Worm (Caenorhabditis elegans) whole organism, L2 larva: ENCODE data around the gene rib-1.

Source experiments
- R02D3.7 ChIP-seq: fragments of 150-350 bp; optimal IDR thresholded peaks from 2 replicates; lab custom pipeline; 2014; ENCODE audit warnings: missing biosample characterization, missing genetic modification characterization
- elt-1 ChIP-seq: fragments of 150-350 bp; optimal IDR thresholded peaks from 2 replicates; lab custom pipeline; 2014; ENCODE audit warnings: missing biosample characterization, missing genetic modification characterization

DNA sequence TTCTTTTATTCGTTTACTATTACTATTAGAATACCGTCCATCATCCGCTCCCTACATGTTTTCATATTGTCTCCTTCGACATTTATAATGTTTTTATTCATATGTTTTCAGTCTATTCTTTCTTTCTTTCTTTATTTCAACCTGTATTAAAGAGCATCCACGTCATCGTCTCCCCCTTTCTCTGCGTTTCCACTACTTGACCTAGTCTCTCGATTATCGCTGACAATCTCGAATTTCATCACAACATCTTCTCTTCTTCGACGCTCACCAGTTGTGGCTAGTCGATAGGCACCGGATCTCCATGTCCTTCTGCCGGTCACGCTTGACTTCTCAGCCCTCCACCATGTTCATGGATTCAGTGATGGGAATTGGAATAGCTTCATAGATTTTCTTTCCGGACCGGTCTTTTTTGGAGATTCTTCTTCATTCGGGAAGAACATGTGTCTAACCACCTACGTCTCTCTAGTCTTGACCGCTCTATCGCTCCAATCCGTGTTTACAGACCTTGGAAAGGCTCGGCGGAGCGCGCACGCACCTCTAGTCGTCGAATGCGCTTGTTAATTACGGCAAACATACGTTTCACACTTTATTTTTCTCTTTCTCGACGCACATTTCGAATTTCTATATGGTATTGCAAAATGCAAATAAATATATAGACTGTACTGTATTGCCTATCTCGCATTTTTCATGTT, 10.2 kb upstream of the rib-1 start:
- TF ChIP-seq R02D3.7 (tag; lab: Kevin White, UChicago): no peak
- TF ChIP-seq elt-1 (tag; lab: Kevin White, UChicago): no peak
